Worm (Caenorhabditis elegans): ENCODE data around the gene memb-1.

Gene memb-1

DNA sequence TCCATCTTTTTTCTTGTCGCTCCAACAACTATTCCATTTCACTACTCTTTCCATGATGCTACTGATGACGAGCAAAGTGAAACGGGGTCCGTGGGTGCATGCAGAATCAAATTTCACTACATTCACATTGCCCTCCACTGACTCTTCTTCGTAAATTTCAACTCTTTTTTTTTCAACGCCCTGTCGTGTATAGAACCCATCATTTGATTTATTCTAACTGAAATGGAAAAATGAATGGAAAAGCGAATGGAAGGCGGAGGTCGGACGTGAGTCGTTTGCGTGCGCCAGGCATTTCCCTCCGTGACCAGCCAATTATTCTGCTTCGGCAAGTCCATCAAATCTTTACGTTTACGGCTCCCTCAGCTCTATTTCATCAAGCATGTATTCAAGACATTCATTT is 2.5 kb upstream of the memb-1 start:
- TF ChIP-seq B0310.2 (tag; optimal IDR thresholded peaks at IDR 0.05) (no peak), aly-1 (tag; optimal IDR thresholded peaks at IDR 0.05) (no peak)

DNA sequence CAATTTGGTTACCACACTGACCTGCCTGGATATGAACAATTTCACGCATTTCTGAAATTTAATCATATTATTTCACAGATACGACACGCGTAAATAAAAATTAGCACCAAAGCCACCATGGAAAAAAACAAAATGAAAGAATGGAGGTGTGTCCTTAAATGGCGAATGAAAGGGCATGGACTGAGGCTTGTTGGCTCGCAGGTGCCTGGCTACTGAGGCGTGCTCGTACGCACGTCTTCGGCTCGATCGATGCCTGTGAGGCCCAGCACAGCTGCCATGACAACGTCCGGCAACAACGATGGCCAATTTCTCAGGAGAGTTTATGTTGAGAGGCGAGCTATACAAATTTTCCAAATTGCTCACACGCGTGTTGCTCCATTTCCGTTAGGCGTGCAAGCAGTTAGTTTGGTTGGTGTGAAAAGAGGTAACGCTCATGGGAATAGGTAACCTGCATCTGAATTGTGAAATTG is 4.5 kb downstream of the memb-1 start, which contains the start of gene tbb-4:
Gene tbb-4 (minus strand): TSS at position 51 of the 470 bp plus-strand sequence.
- TF ChIP-seq scrt-1 (GFP tag; IDR thresholded peaks at IDR 0.05), result no peak
- TF ChIP-seq sea-1 (GFP tag; conservative IDR thresholded peaks at IDR 0.05), result no peak
- TF ChIP-seq F13C5.2 (tag; optimal IDR thresholded peaks at IDR 0.05), result no peak
- no peak for TF ChIP-seq flt-1 (GFP tag; IDR thresholded peaks at IDR 0.05)

DNA sequence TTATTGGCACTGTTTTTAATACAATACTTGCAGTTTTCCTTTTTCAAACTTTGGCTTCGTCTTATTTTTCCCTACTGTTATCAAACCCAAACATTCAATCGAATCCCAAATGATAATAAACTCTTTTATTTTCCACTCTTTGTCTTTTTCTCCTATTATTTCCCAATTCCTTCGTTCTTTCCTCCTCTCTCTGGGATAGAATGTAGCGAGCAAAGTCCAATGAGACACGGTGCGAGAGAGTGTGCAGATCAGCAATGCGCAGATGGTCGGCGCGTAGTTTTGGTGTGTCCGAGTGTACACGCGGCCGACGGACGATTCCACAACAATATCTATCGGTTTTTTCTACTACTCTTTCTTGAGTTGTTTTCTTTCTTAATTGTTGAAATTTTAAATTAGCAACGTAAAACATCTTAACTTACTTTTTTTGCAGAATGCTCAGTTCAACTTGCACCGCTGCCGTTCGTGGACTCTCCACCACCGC is 10.3 kb downstream of the memb-1 start, which contains the start of gene B0272.3:
Gene B0272.3 (plus strand): TSS at position 431 of the 481 bp plus-strand sequence.
- no peak for TF ChIP-seq sea-1 (GFP tag; conservative IDR thresholded peaks at IDR 0.05)
- peak; percentile 28 for TF ChIP-seq hmg-4 (GFP tag; optimal IDR thresholded peaks at IDR 0.05)
- TF ChIP-seq F13C5.2 (tag; optimal IDR thresholded peaks at IDR 0.05), result peak; percentile 7

DNA sequence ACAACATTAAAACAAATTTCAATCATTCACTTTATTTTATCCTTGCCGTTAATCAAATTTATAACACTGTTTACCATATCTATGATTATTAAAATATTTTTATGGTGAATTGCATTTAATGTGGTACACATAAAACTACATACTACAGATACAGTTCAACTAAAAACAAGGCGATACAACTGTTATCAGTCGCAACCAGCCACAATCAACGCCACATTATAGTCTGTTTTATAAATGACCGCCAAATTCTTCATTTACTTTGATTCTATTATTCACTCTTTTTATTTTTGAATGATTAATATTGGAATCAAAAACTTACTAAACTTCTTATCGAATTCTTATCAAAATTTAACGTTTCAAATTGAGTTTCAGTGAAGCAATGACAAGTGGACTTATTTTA is 13.3 kb downstream of the memb-1 start, which contains the start of gene B0272.4:
Gene B0272.4 (plus strand): TSS at position 373 of the 400 bp plus-strand sequence.
- no peak for TF ChIP-seq flt-1 (GFP tag; IDR thresholded peaks at IDR 0.05)
- no peak for TF ChIP-seq ets-7 (tag; optimal IDR thresholded peaks at IDR 0.05)
- no peak for TF ChIP-seq B0310.2 (tag; optimal IDR thresholded peaks at IDR 0.05)
- TF ChIP-seq hmbx-1 (tag; optimal IDR thresholded peaks at IDR 0.05), result no peak
- no peak for TF ChIP-seq tra-4 (tag; optimal IDR thresholded peaks at IDR 0.05)
- no peak for TF ChIP-seq ceh-36 (tag; optimal IDR thresholded peaks at IDR 0.05)
- TF ChIP-seq pes-1 (GFP tag; IDR thresholded peaks at IDR 0.05), result no peak
- no peak for TF ChIP-seq sea-1 (GFP tag; conservative IDR thresholded peaks at IDR 0.05)
- no peak for TF ChIP-seq F13C5.2 (tag; optimal IDR thresholded peaks at IDR 0.05)
- no peak for TF ChIP-seq scrt-1 (GFP tag; IDR thresholded peaks at IDR 0.05)
- no peak for TF ChIP-seq ama-1 (optimal IDR thresholded peaks at IDR 0.05)
- TF ChIP-seq ceh-13 (GFP tag; optimal IDR thresholded peaks at IDR 0.05), result no peak
- TF ChIP-seq hmg-4 (GFP tag; optimal IDR thresholded peaks at IDR 0.05), result no peak
- TF ChIP-seq tbx-11 (GFP tag; IDR thresholded peaks at IDR 0.05), result no peak
- no peak for TF ChIP-seq hnd-1 (tag; optimal IDR thresholded peaks at IDR 0.05)
- TF ChIP-seq aly-1 (tag; optimal IDR thresholded peaks at IDR 0.05), result no peak

- TF ChIP-seq scrt-1 (GFP tag; IDR thresholded peaks at IDR 0.05), result no peak
- no peak for TF ChIP-seq F13C5.2 (tag; optimal IDR thresholded peaks at IDR 0.05)
- no peak for TF ChIP-seq ets-7 (tag; optimal IDR thresholded peaks at IDR 0.05)
- TF ChIP-seq tbx-37 (GFP tag; conservative IDR thresholded peaks at IDR 0.05), result no peak
- no peak for TF ChIP-seq tra-4 (tag; optimal IDR thresholded peaks at IDR 0.05)
- no peak for TF ChIP-seq hmg-4 (GFP tag; optimal IDR thresholded peaks at IDR 0.05)
- no peak for TF ChIP-seq hnd-1 (tag; optimal IDR thresholded peaks at IDR 0.05)
- TF ChIP-seq pes-1 (GFP tag; IDR thresholded peaks at IDR 0.05), result no peak
- TF ChIP-seq ama-1 (optimal IDR thresholded peaks at IDR 0.05), result no peak
- TF ChIP-seq hmbx-1 (tag; optimal IDR thresholded peaks at IDR 0.05), result no peak
- no peak for TF ChIP-seq B0310.2 (tag; optimal IDR thresholded peaks at IDR 0.05)
- TF ChIP-seq tbx-11 (GFP tag; IDR thresholded peaks at IDR 0.05), result no peak
- TF ChIP-seq flt-1 (GFP tag; IDR thresholded peaks at IDR 0.05), result no peak
- no peak for TF ChIP-seq ceh-36 (tag; optimal IDR thresholded peaks at IDR 0.05)
- TF ChIP-seq ceh-13 (GFP tag; optimal IDR thresholded peaks at IDR 0.05), result no peak
- TF ChIP-seq aly-1 (tag; optimal IDR thresholded peaks at IDR 0.05), result no peak
- TF ChIP-seq sea-1 (GFP tag; conservative IDR thresholded peaks at IDR 0.05), result no peak
Measured at ce11 chrX:9417948-9418347, 23.4 kb downstream of the memb-1 start.

DNA sequence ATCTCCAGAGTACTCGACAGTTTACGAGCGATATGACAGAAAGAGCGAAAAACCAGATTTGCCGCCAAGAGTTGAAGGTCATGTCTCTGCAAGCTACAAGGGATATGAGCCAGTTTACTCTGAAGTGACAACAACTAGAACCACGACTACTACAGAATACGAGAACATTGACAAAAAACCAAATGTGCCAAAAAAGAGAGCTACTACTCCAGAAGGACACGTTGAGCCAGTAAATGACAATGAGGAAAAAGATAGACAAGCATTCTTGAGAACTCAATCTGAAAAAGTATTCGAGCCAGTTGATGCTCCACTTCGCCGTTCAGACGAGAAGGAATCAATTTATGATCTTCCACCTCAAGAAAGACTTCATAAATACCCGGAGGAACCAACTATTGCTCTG is 24.0 kb downstream of the memb-1 start:
- TF ChIP-seq tbx-11 (GFP tag; IDR thresholded peaks at IDR 0.05), result no peak
- no peak for TF ChIP-seq ama-1 (optimal IDR thresholded peaks at IDR 0.05)
- TF ChIP-seq flt-1 (GFP tag; IDR thresholded peaks at IDR 0.05), result no peak
- TF ChIP-seq hmg-4 (GFP tag; optimal IDR thresholded peaks at IDR 0.05), result no peak
- no peak for TF ChIP-seq hnd-1 (tag; optimal IDR thresholded peaks at IDR 0.05)
- no peak for TF ChIP-seq ceh-13 (GFP tag; optimal IDR thresholded peaks at IDR 0.05)
- TF ChIP-seq B0310.2 (tag; optimal IDR thresholded peaks at IDR 0.05), result no peak
- no peak for TF ChIP-seq F13C5.2 (tag; optimal IDR thresholded peaks at IDR 0.05)
- TF ChIP-seq pes-1 (GFP tag; IDR thresholded peaks at IDR 0.05), result no peak
- no peak for TF ChIP-seq tra-4 (tag; optimal IDR thresholded peaks at IDR 0.05)
- no peak for TF ChIP-seq aly-1 (tag; optimal IDR thresholded peaks at IDR 0.05)
- TF ChIP-seq sea-1 (GFP tag; conservative IDR thresholded peaks at IDR 0.05), result no peak
- TF ChIP-seq scrt-1 (GFP tag; IDR thresholded peaks at IDR 0.05), result no peak
- TF ChIP-seq ets-7 (tag; optimal IDR thresholded peaks at IDR 0.05), result no peak
- no peak for TF ChIP-seq ceh-36 (tag; optimal IDR thresholded peaks at IDR 0.05)
- TF ChIP-seq tbx-37 (GFP tag; conservative IDR thresholded peaks at IDR 0.05), result no peak
- no peak for TF ChIP-seq hmbx-1 (tag; optimal IDR thresholded peaks at IDR 0.05)

DNA sequence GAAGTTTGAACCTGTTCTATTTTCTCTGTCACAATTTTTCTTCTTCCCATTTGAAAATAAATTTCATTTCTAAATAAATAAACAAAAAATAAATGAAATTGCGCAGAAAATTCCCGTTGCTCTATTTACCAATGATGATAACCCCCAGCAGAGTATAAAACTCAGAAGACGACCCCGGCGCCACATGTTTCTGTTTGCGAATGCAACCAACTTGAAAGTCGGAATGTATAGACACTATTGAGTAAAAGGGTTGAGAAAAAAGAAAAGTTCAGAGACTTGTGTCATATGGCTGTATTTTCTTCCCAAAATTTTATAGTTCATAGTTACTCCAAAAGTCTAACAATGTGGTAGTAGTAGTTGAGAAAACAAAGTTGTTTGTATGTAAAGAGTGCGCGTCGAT is 29.7 kb downstream of the memb-1 start:
- no peak for TF ChIP-seq F13C5.2 (tag; optimal IDR thresholded peaks at IDR 0.05)

DNA sequence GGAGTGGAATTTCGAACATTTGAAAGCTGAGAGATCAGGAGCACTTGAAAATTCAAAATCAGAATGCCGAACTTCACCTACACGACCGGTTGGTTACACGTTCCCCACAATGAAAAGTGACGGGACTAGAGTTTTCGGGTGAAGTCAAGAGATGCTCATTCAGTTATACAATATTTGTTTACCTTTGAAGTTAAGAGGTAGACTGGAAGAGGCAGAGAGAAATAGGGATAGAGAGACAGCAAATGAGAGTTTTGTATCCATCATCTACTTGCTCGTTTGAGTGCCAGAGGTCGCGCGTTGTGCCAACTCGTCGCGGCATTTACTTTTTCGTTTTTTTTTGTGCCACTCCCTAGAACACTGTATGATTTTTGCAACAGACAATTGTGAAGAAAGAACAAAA is 30.6 kb downstream of the memb-1 start:
- TF ChIP-seq ceh-36 (tag; optimal IDR thresholded peaks at IDR 0.05) (no peak), F13C5.2 (tag; optimal IDR thresholded peaks at IDR 0.05) (no peak), scrt-1 (GFP tag; IDR thresholded peaks at IDR 0.05) (no peak), hmg-4 (GFP tag; optimal IDR thresholded peaks at IDR 0.05) (no peak), hnd-1 (tag; optimal IDR thresholded peaks at IDR 0.05) (no peak), pes-1 (GFP tag; IDR thresholded peaks at IDR 0.05) (no peak), tra-4 (tag; optimal IDR thresholded peaks at IDR 0.05) (no peak), aly-1 (tag; optimal IDR thresholded peaks at IDR 0.05) (no peak), ama-1 (optimal IDR thresholded peaks at IDR 0.05) (no peak), sea-1 (GFP tag; conservative IDR thresholded peaks at IDR 0.05) (no peak), B0310.2 (tag; optimal IDR thresholded peaks at IDR 0.05) (no peak), hmbx-1 (tag; optimal IDR thresholded peaks at IDR 0.05) (no peak), flt-1 (GFP tag; IDR thresholded peaks at IDR 0.05) (no peak), ets-7 (tag; optimal IDR thresholded peaks at IDR 0.05) (no peak), tbx-37 (GFP tag; conservative IDR thresholded peaks at IDR 0.05) (no peak), ceh-13 (GFP tag; optimal IDR thresholded peaks at IDR 0.05) (no peak), tbx-11 (GFP tag; IDR thresholded peaks at IDR 0.05) (no peak)

Measured in whole organism, early embryonic.